Fruit fly (Drosophila melanogaster) Kc167 (cell line): Measurements from ENCODE around the gene rg.

Experiments used
- Myc ChIP-seq: fragments of >200 bp; optimal IDR thresholded peaks from 2 replicates; lab custom pipeline; 2017; ENCODE audit warnings: missing external identifiers
- Sin3A ChIP-seq: fragments of >200 bp; optimal IDR thresholded peaks from 2 replicates; lab custom pipeline; 2018; ENCODE audit warnings: missing external identifiers
- h ChIP-seq: fragments of >200 bp; optimal IDR thresholded peaks from 3 replicates; lab custom pipeline; 2018; ENCODE audit warnings: missing external identifiers
- insv ChIP-seq: fragments of >200 bp; optimal IDR thresholded peaks from 3 replicates; lab custom pipeline; 2018; ENCODE audit warnings: missing external identifiers
- psq ChIP-seq: fragments of >200 bp; optimal IDR thresholded peaks from 2 replicates; lab custom pipeline; 2017; ENCODE audit warnings: missing external identifiers
- ttk ChIP-seq: sonication (Bioruptor generic); optimal IDR thresholded peaks from 2 replicates; lab custom pipeline; 2017; ENCODE audit warnings: missing external identifiers

Gene rg

dm6 chrX:5082840-5083646 lies 2.5 kb upstream of the rg start:
- TF ChIP-seq h (lab: Kevin White, UChicago), result no peak
- no peak for TF ChIP-seq insv
- TF ChIP-seq Myc (lab: Kevin White, UChicago), result no peak
- TF ChIP-seq Sin3A (lab: Kevin White, UChicago), result no peak
- TF ChIP-seq ttk (lab: Kevin White, UChicago), result no peak
- TF ChIP-seq psq (lab: Kevin White, UChicago), result peak; percentile 38

dm6 chrX:5083647-5084096 lies 1.9 kb upstream of the rg start:
- TF ChIP-seq Sin3A (lab: Kevin White, UChicago) (no peak), h (lab: Kevin White, UChicago) (no peak), insv (no peak), psq (lab: Kevin White, UChicago) (no peak), Myc (lab: Kevin White, UChicago) (no peak), ttk (lab: Kevin White, UChicago) (no peak)

dm6 chrX:5084146-5085085 lies 1.1 kb upstream of the rg start, which contains the start of gene CG32767:
Gene CG32767 (minus strand): TSS chrX:5084768.
- no peak for TF ChIP-seq insv
- no peak for TF ChIP-seq Myc (lab: Kevin White, UChicago)
- no peak for TF ChIP-seq ttk (lab: Kevin White, UChicago)
- no peak for TF ChIP-seq h (lab: Kevin White, UChicago)
- TF ChIP-seq Sin3A (lab: Kevin White, UChicago), result no peak
- no peak for TF ChIP-seq psq (lab: Kevin White, UChicago)

- TF ChIP-seq Sin3A (lab: Kevin White, UChicago), result no peak
- TF ChIP-seq insv, result no peak
- no peak for TF ChIP-seq psq (lab: Kevin White, UChicago)
- no peak for TF ChIP-seq h (lab: Kevin White, UChicago)
- no peak for TF ChIP-seq Myc (lab: Kevin White, UChicago)
- no peak for TF ChIP-seq ttk (lab: Kevin White, UChicago)
Observed at dm6 chrX:5085086-5085468, 482 bp upstream of the rg start.

dm6 chrX:5085964-5086707 lies 577 bp downstream of the rg start:
- TF ChIP-seq Sin3A (lab: Kevin White, UChicago) (no peak), h (lab: Kevin White, UChicago) (no peak), insv (no peak), Myc (lab: Kevin White, UChicago) (no peak), ttk (lab: Kevin White, UChicago) (no peak), psq (lab: Kevin White, UChicago) (no peak)

- TF ChIP-seq h (lab: Kevin White, UChicago), result no peak
- TF ChIP-seq psq (lab: Kevin White, UChicago), result no peak
- no peak for TF ChIP-seq ttk (lab: Kevin White, UChicago)
- TF ChIP-seq Sin3A (lab: Kevin White, UChicago), result no peak
- no peak for TF ChIP-seq Myc (lab: Kevin White, UChicago)
- no peak for TF ChIP-seq insv
Observed at dm6 chrX:5086724-5087660, 1.4 kb downstream of the rg start.

- TF ChIP-seq h (lab: Kevin White, UChicago) (no peak), insv (no peak), Sin3A (lab: Kevin White, UChicago) (no peak), Myc (lab: Kevin White, UChicago) (no peak)
Observed at dm6 chrX:5087748-5088147, 2.2 kb downstream of the rg start.

dm6 chrX:5091154-5091553 lies 5.6 kb downstream of the rg start:
- no peak for TF ChIP-seq ttk (lab: Kevin White, UChicago)

dm6 chrX:5091757-5092348 lies 6.3 kb downstream of the rg start:
- TF ChIP-seq Sin3A (lab: Kevin White, UChicago) (no peak), ttk (lab: Kevin White, UChicago) (no peak), insv (no peak), h (lab: Kevin White, UChicago) (no peak), psq (lab: Kevin White, UChicago) (no peak), Myc (lab: Kevin White, UChicago) (no peak)

- TF ChIP-seq Myc (lab: Kevin White, UChicago) (no peak), insv (no peak), h (lab: Kevin White, UChicago) (no peak)
Observed at dm6 chrX:5093924-5094323, 8.4 kb downstream of the rg start.
